Fruit fly (Drosophila melanogaster): ENCODE results near the gene ccb.

The ccb gene

dm6 chrX:21241796-21242208, 48.7 kb downstream of the ccb start (continued):
- TF ChIP-seq YL-1 (GFP tag; optimal IDR thresholded peaks at IDR 0.05) (peak; percentile 27), CG17568 (GFP tag; optimal IDR thresholded peaks at IDR 0.05) (peak; percentile 57), CG9797 (GFP tag; optimal IDR thresholded peaks at IDR 0.05) (no peak), CrebB (tag; optimal IDR thresholded peaks at IDR 0.05) (peak; percentile 59), CG17612 (GFP tag; IDR thresholded peaks at IDR 0.05) (no peak), gt (GFP tag; IDR thresholded peaks at IDR 0.05) (no peak), CG12391 (tag; optimal IDR thresholded peaks at IDR 0.05) (no peak), Camta (GFP tag; optimal IDR thresholded peaks at IDR 0.05) (peak; percentile 45), gcm2 (GFP tag; optimal IDR thresholded peaks at IDR 0.05) (peak; percentile 2), NC2α (GFP tag; optimal IDR thresholded peaks at IDR 0.05) (peak; percentile 40), CG13424 (tag; optimal IDR thresholded peaks at IDR 0.05) (peak; percentile 34), CG31224 (GFP tag; IDR thresholded peaks at IDR 0.05) (no peak), CG17912 (GFP tag; optimal IDR thresholded peaks at IDR 0.05) (peak; percentile 61), CG17802 (tag; optimal IDR thresholded peaks at IDR 0.05) (peak; percentile 1), zen2 (GFP tag; IDR thresholded peaks at IDR 0.05; ENCODE audit: partially characterized antibody) (no peak), CG12104 (GFP tag; optimal IDR thresholded peaks at IDR 0.05) (peak; percentile 23), HmgZ (tag; optimal IDR thresholded peaks at IDR 0.05) (peak; percentile 15), cwo (GFP tag; optimal IDR thresholded peaks at IDR 0.05) (peak; percentile 4), Eip74EF (GFP tag; optimal IDR thresholded peaks at IDR 0.05) (no peak), Hey (tag; optimal IDR thresholded peaks at IDR 0.05) (peak; percentile 57), al (GFP tag; IDR thresholded peaks at IDR 0.05) (no peak), gem (tag; optimal IDR thresholded peaks at IDR 0.05) (peak; percentile 59), CG2202 (tag; optimal IDR thresholded peaks at IDR 0.05) (peak; percentile 79), CG9609 (GFP tag; optimal IDR thresholded peaks at IDR 0.05) (peak; percentile 35), her (GFP tag; optimal IDR thresholded peaks at IDR 0.05) (peak; percentile 18), Hr78 (GFP tag; optimal IDR thresholded peaks at IDR 0.05) (no peak), CG2889 (GFP tag; IDR thresholded peaks at IDR 0.05) (no peak), crc (GFP tag; optimal IDR thresholded peaks at IDR 0.05) (no peak), H15 (GFP tag; IDR thresholded peaks at IDR 0.05) (no peak), sens (GFP tag) (peak; percentile 95), Med (GFP tag) (peak; percentile 92), Mes4 (GFP tag; optimal IDR thresholded peaks at IDR 0.05) (peak; percentile 55), gsb-n (tag; optimal IDR thresholded peaks at IDR 0.05) (peak; percentile 46), CG34376 (GFP tag; optimal IDR thresholded peaks at IDR 0.05) (peak; percentile 11), Asciz (GFP tag; optimal IDR thresholded peaks at IDR 0.05) (peak; percentile 42), ac (GFP tag; optimal IDR thresholded peaks at IDR 0.05) (peak; percentile 41), CG2712 (tag; optimal IDR thresholded peaks at IDR 0.05) (peak; percentile 26), CG18011 (GFP tag; optimal IDR thresholded peaks at IDR 0.05) (peak; percentile 7), ara (GFP tag; IDR thresholded peaks at IDR 0.05) (peak; percentile 56; the same call in 1 of the 2 replicates), CG8924 (tag; optimal IDR thresholded peaks at IDR 0.05) (peak; percentile 8), bbx (GFP tag; IDR thresholded peaks at IDR 0.05; ENCODE audit: partially characterized antibody) (no peak), Lhr (GFP tag; optimal IDR thresholded peaks at IDR 0.05) (peak; percentile 58), onecut (GFP tag; IDR thresholded peaks at IDR 0.05) (peak; percentile 33), CG4854 (GFP tag; optimal IDR thresholded peaks at IDR 0.05) (no peak), CG9932 (GFP tag; IDR thresholded peaks at IDR 0.05) (no peak), lab (GFP tag; optimal IDR thresholded peaks at IDR 0.05) (peak; percentile 57), Mad (GFP tag; optimal IDR thresholded peaks at IDR 0.05) (peak; percentile 3), CG6683 (GFP tag; optimal IDR thresholded peaks at IDR 0.05) (no peak), CG3726 (GFP tag; IDR thresholded peaks at IDR 0.05) (0 out of 3 replicates have a peak, but pooled peaks have one; percentile 25), sna (GFP tag; IDR thresholded peaks at IDR 0.05; ENCODE audit: partially characterized antibody) (no peak)

Measured in whole organism, embryonic.